Worm (Caenorhabditis elegans): ENCODE measurements around the gene F44G4.7.
A peak's percentile ranks its signal among the peaks of the same experiment; 100 is the strongest.

F44G4.7 gene

ce11 chrII:9028096-9028495 lies 23.1 kb upstream of the F44G4.7 start:
- TF ChIP-seq med-1 (GFP tag; optimal IDR thresholded peaks at IDR 0.05; ENCODE audit: insufficient read depth) (no peak), ztf-29 (GFP tag; IDR thresholded peaks at IDR 0.05) (no peak), flt-1 (GFP tag; IDR thresholded peaks at IDR 0.05) (no peak), ref-1 (GFP tag; conservative IDR thresholded peaks at IDR 0.05) (no peak), klf-2 (GFP tag; conservative IDR thresholded peaks at IDR 0.05) (no peak), cog-1 (tag; optimal IDR thresholded peaks at IDR 0.05) (no peak), T22C8.4 (GFP tag; IDR thresholded peaks at IDR 0.05) (no peak), tab-1 (GFP tag; IDR thresholded peaks at IDR 0.05) (no peak)

- no peak for TF ChIP-seq med-1 (GFP tag; optimal IDR thresholded peaks at IDR 0.05; ENCODE audit: insufficient read depth)
Observed at ce11 chrII:9026348-9026747, 21.4 kb upstream of the F44G4.7 start.

ce11 chrII:9024312-9024711 lies 19.3 kb upstream of the F44G4.7 start:
- no peak for TF ChIP-seq flt-1 (GFP tag; IDR thresholded peaks at IDR 0.05)
- no peak for TF ChIP-seq tab-1 (GFP tag; IDR thresholded peaks at IDR 0.05)
- TF ChIP-seq ztf-23 (GFP tag; IDR thresholded peaks at IDR 0.05): no peak
- TF ChIP-seq T22C8.4 (GFP tag; IDR thresholded peaks at IDR 0.05): no peak
- no peak for TF ChIP-seq klf-2 (GFP tag; conservative IDR thresholded peaks at IDR 0.05)
- TF ChIP-seq med-1 (GFP tag; optimal IDR thresholded peaks at IDR 0.05; ENCODE audit: insufficient read depth): no peak
- no peak for TF ChIP-seq ref-1 (GFP tag; conservative IDR thresholded peaks at IDR 0.05)
- no peak for TF ChIP-seq cog-1 (tag; optimal IDR thresholded peaks at IDR 0.05)
- no peak for TF ChIP-seq ztf-29 (GFP tag; IDR thresholded peaks at IDR 0.05)

- no peak for TF ChIP-seq med-1 (GFP tag; optimal IDR thresholded peaks at IDR 0.05; ENCODE audit: insufficient read depth)
- no peak for TF ChIP-seq ztf-23 (GFP tag; IDR thresholded peaks at IDR 0.05)
- TF ChIP-seq flt-1 (GFP tag; IDR thresholded peaks at IDR 0.05): no peak
- TF ChIP-seq T22C8.4 (GFP tag; IDR thresholded peaks at IDR 0.05): no peak
- TF ChIP-seq ztf-29 (GFP tag; IDR thresholded peaks at IDR 0.05): no peak
- no peak for TF ChIP-seq ref-1 (GFP tag; conservative IDR thresholded peaks at IDR 0.05)
- no peak for TF ChIP-seq cog-1 (tag; optimal IDR thresholded peaks at IDR 0.05)
- TF ChIP-seq tab-1 (GFP tag; IDR thresholded peaks at IDR 0.05): no peak
- no peak for TF ChIP-seq klf-2 (GFP tag; conservative IDR thresholded peaks at IDR 0.05)
Observed at ce11 chrII:9021625-9022024, 16.7 kb upstream of the F44G4.7 start.

ce11 chrII:9019704-9020103 lies 14.7 kb upstream of the F44G4.7 start, which contains the start of gene dep-1:
Gene dep-1, minus strand, starts transcription at chrII:9019798.
- TF ChIP-seq ztf-29 (GFP tag; IDR thresholded peaks at IDR 0.05) (no peak), klf-2 (GFP tag; conservative IDR thresholded peaks at IDR 0.05) (no peak), flt-1 (GFP tag; IDR thresholded peaks at IDR 0.05) (no peak), ztf-23 (GFP tag; IDR thresholded peaks at IDR 0.05) (no peak), med-1 (GFP tag; optimal IDR thresholded peaks at IDR 0.05; ENCODE audit: insufficient read depth) (no peak), ref-1 (GFP tag; conservative IDR thresholded peaks at IDR 0.05) (no peak), cog-1 (tag; optimal IDR thresholded peaks at IDR 0.05) (no peak), T22C8.4 (GFP tag; IDR thresholded peaks at IDR 0.05) (no peak), tab-1 (GFP tag; IDR thresholded peaks at IDR 0.05) (no peak)

ce11 chrII:9017628-9018027 lies 12.7 kb upstream of the F44G4.7 start:
- no peak for TF ChIP-seq med-1 (GFP tag; optimal IDR thresholded peaks at IDR 0.05; ENCODE audit: insufficient read depth)
- TF ChIP-seq T22C8.4 (GFP tag; IDR thresholded peaks at IDR 0.05): no peak
- no peak for TF ChIP-seq flt-1 (GFP tag; IDR thresholded peaks at IDR 0.05)
- TF ChIP-seq ztf-29 (GFP tag; IDR thresholded peaks at IDR 0.05): no peak

ce11 chrII:9014877-9015505 lies 10.0 kb upstream of the F44G4.7 start:
- TF ChIP-seq klf-2 (GFP tag; conservative IDR thresholded peaks at IDR 0.05) (no peak), med-1 (GFP tag; optimal IDR thresholded peaks at IDR 0.05; ENCODE audit: insufficient read depth) (no peak), ztf-23 (GFP tag; IDR thresholded peaks at IDR 0.05) (no peak), ztf-29 (GFP tag; IDR thresholded peaks at IDR 0.05) (no peak), ref-1 (GFP tag; conservative IDR thresholded peaks at IDR 0.05) (no peak), cog-1 (tag; optimal IDR thresholded peaks at IDR 0.05) (no peak), tab-1 (GFP tag; IDR thresholded peaks at IDR 0.05) (no peak), flt-1 (GFP tag; IDR thresholded peaks at IDR 0.05) (no peak), T22C8.4 (GFP tag; IDR thresholded peaks at IDR 0.05) (no peak)

ce11 chrII:9014188-9014587 lies 9.2 kb upstream of the F44G4.7 start:
- no peak for TF ChIP-seq ztf-23 (GFP tag; IDR thresholded peaks at IDR 0.05)
- TF ChIP-seq cog-1 (tag; optimal IDR thresholded peaks at IDR 0.05): no peak
- TF ChIP-seq T22C8.4 (GFP tag; IDR thresholded peaks at IDR 0.05): no peak
- TF ChIP-seq ref-1 (GFP tag; conservative IDR thresholded peaks at IDR 0.05): no peak
- TF ChIP-seq ztf-29 (GFP tag; IDR thresholded peaks at IDR 0.05): no peak
- no peak for TF ChIP-seq klf-2 (GFP tag; conservative IDR thresholded peaks at IDR 0.05)
- TF ChIP-seq flt-1 (GFP tag; IDR thresholded peaks at IDR 0.05): no peak

- TF ChIP-seq ztf-23 (GFP tag; IDR thresholded peaks at IDR 0.05) (0 out of 2 replicates have a peak, but pooled peaks have one; percentile 34), T22C8.4 (GFP tag; IDR thresholded peaks at IDR 0.05) (no peak)
Observed at ce11 chrII:9013341-9013740, 8.4 kb upstream of the F44G4.7 start.

- TF ChIP-seq cog-1 (tag; optimal IDR thresholded peaks at IDR 0.05) (no peak), med-1 (GFP tag; optimal IDR thresholded peaks at IDR 0.05; ENCODE audit: insufficient read depth) (no peak), T22C8.4 (GFP tag; IDR thresholded peaks at IDR 0.05) (no peak), ztf-23 (GFP tag; IDR thresholded peaks at IDR 0.05) (no peak), ref-1 (GFP tag; conservative IDR thresholded peaks at IDR 0.05) (no peak), flt-1 (GFP tag; IDR thresholded peaks at IDR 0.05) (no peak), klf-2 (GFP tag; conservative IDR thresholded peaks at IDR 0.05) (no peak), ztf-29 (GFP tag; IDR thresholded peaks at IDR 0.05) (no peak), tab-1 (GFP tag; IDR thresholded peaks at IDR 0.05) (no peak)
Observed at ce11 chrII:9010708-9011107, 5.7 kb upstream of the F44G4.7 start.

Measured in whole organism, midembryonic.